Worm (Caenorhabditis elegans): ENCODE results near the gene C27A2.7.

C27A2.7 gene

DNA sequence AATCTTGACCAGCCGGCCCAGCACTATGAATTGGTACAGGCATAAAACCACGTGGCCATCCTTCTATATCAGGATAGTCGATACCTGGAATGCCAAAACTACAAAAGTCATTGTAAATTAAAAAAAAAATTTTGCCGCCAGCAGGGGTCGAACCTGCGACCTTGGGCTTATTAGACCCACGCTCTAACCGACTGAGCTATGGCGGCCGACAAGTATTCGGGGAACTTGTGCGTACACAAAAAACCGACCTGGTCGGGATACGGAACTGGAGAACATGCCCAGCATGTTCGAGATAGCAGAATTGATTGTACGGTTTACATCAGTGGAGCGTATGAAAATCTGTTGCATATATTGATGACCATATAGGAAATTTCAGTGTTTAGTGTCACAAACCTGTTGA, 13.8 kb downstream of the C27A2.7 start (continued):
- TF ChIP-seq tlf-1 (GFP tag; optimal IDR thresholded peaks at IDR 0.05) (peak; percentile 43), nhr-120 (GFP tag; IDR thresholded peaks at IDR 0.05) (no peak), snpc-4 (GFP tag; optimal IDR thresholded peaks at IDR 0.05) (peak; percentile 98), snpc-4 (tag; optimal IDR thresholded peaks at IDR 0.05) (peak; percentile 99), pha-4 (tag; optimal IDR thresholded peaks at IDR 0.05) (no peak), aptf-3 (GFP tag; IDR thresholded peaks at IDR 0.05) (peak; percentile 86; the same call in 1 of the 2 replicates), repo-1 (tag; optimal IDR thresholded peaks at IDR 0.05) (peak; percentile 88), nfyb-1 (GFP tag; IDR thresholded peaks at IDR 0.05) (peak; percentile 88), fkh-3 (tag; optimal IDR thresholded peaks at IDR 0.05) (no peak), lsy-27 (tag; optimal IDR thresholded peaks at IDR 0.05; ENCODE audit: borderline replicate concordance, insufficient read depth) (no peak), ztf-25 (GFP tag; IDR thresholded peaks at IDR 0.05) (no peak), let-607 (tag; optimal IDR thresholded peaks at IDR 0.05) (peak in 1 of 2 experiments; percentile 38), attf-5 (GFP tag; optimal IDR thresholded peaks at IDR 0.05) (no peak), B0336.3 (GFP tag; IDR thresholded peaks at IDR 0.05) (peak; percentile 67), Y53F4B.3 (GFP tag; IDR thresholded peaks at IDR 0.05) (no peak), hlh-26 (GFP tag; conservative IDR thresholded peaks at IDR 0.05) (no peak)

DNA sequence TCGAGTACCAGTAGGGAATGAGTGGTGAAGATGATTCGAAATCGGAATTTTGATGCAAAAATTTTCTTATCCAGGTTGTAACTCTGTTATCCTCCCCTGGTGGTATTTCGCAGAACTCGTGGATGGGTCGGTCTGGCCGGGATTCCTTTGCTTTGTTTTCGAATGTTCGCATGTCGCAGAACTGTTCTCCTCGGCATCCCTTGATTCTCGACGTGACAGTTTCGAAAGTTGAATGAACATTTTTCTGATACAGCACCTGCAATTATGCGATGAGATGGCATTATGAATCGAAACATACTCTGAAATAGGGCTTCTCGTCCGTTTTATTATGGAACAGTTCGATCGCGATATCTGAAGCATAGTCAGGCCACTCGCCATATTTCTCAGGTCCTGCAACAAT, 14.9 kb downstream of the C27A2.7 start:
- TF ChIP-seq nhr-120 (GFP tag; IDR thresholded peaks at IDR 0.05) (no peak), efl-1 (GFP tag; optimal IDR thresholded peaks at IDR 0.05) (peak; percentile 9), F33H1.4 (GFP tag; IDR thresholded peaks at IDR 0.05) (peak; percentile 12; the same call in 1 of the 2 replicates), mcd-1 (GFP tag; IDR thresholded peaks at IDR 0.05) (peak; percentile 57), madf-6 (GFP tag; IDR thresholded peaks at IDR 0.05) (peak; percentile 53), akir-1 (GFP tag; optimal IDR thresholded peaks at IDR 0.05) (no peak), lir-1 (GFP tag; conservative IDR thresholded peaks at IDR 0.05) (0 out of 2 replicates have a peak, but pooled peaks have one; percentile 8), lin-26 (GFP tag; IDR thresholded peaks at IDR 0.05) (0 out of 2 replicates have a peak, but pooled peaks have one; percentile 13), lin-54 (GFP tag; optimal IDR thresholded peaks at IDR 0.05) (peak; percentile 35), ekl-4 (GFP tag; IDR thresholded peaks at IDR 0.05) (peak; percentile 77; the same call in 1 of the 2 replicates), B0336.3 (GFP tag; IDR thresholded peaks at IDR 0.05) (peak; percentile 89), hsf-1 (GFP tag; IDR thresholded peaks at IDR 0.05) (peak; percentile 65; the same call in 1 of the 2 replicates), C17E4.6 (GFP tag; IDR thresholded peaks at IDR 0.05) (no peak), K11D2.4 (GFP tag; IDR thresholded peaks at IDR 0.05) (0 out of 2 replicates have a peak, but pooled peaks have one; percentile 40), him-1 (tag; optimal IDR thresholded peaks at IDR 0.05) (peak; percentile 26), die-1 (tag; optimal IDR thresholded peaks at IDR 0.05) (peak; percentile 26), hrde-1 (tag; optimal IDR thresholded peaks at IDR 0.05; ENCODE audit: borderline replicate concordance) (peak; percentile 33), ceh-40 (GFP tag; IDR thresholded peaks at IDR 0.05) (no peak), pbrm-1 (GFP tag; IDR thresholded peaks at IDR 0.05) (peak; percentile 50; the same call in 1 of the 2 replicates), lsl-1 (GFP tag; optimal IDR thresholded peaks at IDR 0.05) (peak; percentile 34), ceh-100 (GFP tag; IDR thresholded peaks at IDR 0.05) (no peak), tlf-1 (GFP tag; optimal IDR thresholded peaks at IDR 0.05) (peak; percentile 10), unc-130 (GFP tag; optimal IDR thresholded peaks at IDR 0.05) (peak; percentile 9), rcor-1 (GFP tag; IDR thresholded peaks at IDR 0.05) (peak; percentile 49; the same call in 1 of the 2 replicates), Y67H2A.10 (GFP tag; conservative IDR thresholded peaks at IDR 0.05) (no peak), snpc-4 (GFP tag; optimal IDR thresholded peaks at IDR 0.05) (no peak), snpc-4 (tag; optimal IDR thresholded peaks at IDR 0.05) (peak in 1 of 4 experiments; percentile 73), ccch-3 (GFP tag; optimal IDR thresholded peaks at IDR 0.05) (no peak), madf-3 (GFP tag; IDR thresholded peaks at IDR 0.05) (0 out of 2 replicates have a peak, but pooled peaks have one; percentile 4), ets-4 (GFP tag; optimal IDR thresholded peaks at IDR 0.05) (no peak), attf-6 (GFP tag; IDR thresholded peaks at IDR 0.05) (0 out of 2 replicates have a peak, but pooled peaks have one; percentile 48), D2030.7 (GFP tag; IDR thresholded peaks at IDR 0.05) (peak; percentile 29; the same call in 1 of the 2 replicates), Y56A3A.18 (GFP tag; IDR thresholded peaks at IDR 0.05) (no peak)

Measured in whole organism, young adult.